Worm (Caenorhabditis elegans): Measurements from ENCODE around the gene K07F5.7.

DNA sequence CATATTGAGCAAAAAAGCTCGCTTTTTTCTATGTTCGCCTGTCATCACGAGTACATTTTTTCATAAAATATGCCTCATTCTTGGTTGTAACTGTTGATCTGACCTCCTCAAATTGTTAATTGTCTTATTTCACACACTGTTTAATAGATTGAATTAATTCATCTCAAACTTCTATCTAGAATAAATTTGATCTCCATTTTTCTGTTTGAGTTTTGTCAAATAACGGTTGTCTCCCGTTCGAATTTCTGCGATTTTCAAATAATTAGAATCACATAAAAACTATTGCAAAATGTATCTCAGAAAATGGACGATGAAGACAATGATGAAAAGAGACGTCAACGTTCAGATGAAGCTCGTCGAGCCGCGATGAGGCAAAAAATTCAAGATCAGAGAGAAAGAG is 13.9 kb upstream of the K07F5.7 start, which contains the start of gene K07F5.14:
- no peak for TF ChIP-seq unc-62 (GFP tag; optimal IDR thresholded peaks at IDR 0.05)
- no peak for TF ChIP-seq ztf-4 (tag; optimal IDR thresholded peaks at IDR 0.05)
- no peak for TF ChIP-seq unc-39 (tag; optimal IDR thresholded peaks at IDR 0.05)
- no peak for TF ChIP-seq nhr-6 (tag; optimal IDR thresholded peaks at IDR 0.05)
- TF ChIP-seq ceh-82 (tag; optimal IDR thresholded peaks at IDR 0.05), result no peak
- no peak for TF ChIP-seq dmd-4 (tag; optimal IDR thresholded peaks at IDR 0.05)
- TF ChIP-seq nhr-11 (tag; optimal IDR thresholded peaks at IDR 0.05), result no peak
- no peak for TF ChIP-seq ztf-11 (tag; optimal IDR thresholded peaks at IDR 0.05)
